Worm (Caenorhabditis elegans) whole organism, L1 larva: ENCODE data around the gene unc-3.

Source experiments
- ama-1 ChIP-seq: fragments of 150-350 bp; optimal IDR thresholded peaks from 2 replicates; lab custom pipeline; 2014
- ceh-88 ChIP-seq: fragments of 200-800 bp; sonication (Bioruptor generic); IDR thresholded peaks from 2 replicates; pipeline ENCODE4 v1.3.6; 2022; ENCODE audit warnings: missing genetic modification characterization, missing compliant biosample characterization
- egl-27 ChIP-seq, 2 experiments: fragments of 150-350 bp in 1 of 2; sonication (generic microtip); optimal IDR thresholded peaks; 3 replicates each; lab custom pipeline; 2017 to 2018; ENCODE audit warnings: missing biosample characterization in 2 of 2, missing genetic modification characterization in 2 of 2, missing genetic modification reagents in 2 of 2
- elt-3 ChIP-seq, 6 experiments: fragments of 150-350 bp in 1 of 6; sonication (generic microtip); optimal IDR thresholded peaks; 2 replicates each; lab custom pipeline; 2017 to 2018; ENCODE audit warnings: missing biosample characterization in 6 of 6, missing genetic modification characterization in 6 of 6, inconsistent platforms in 1 of 6
- fkh-8 ChIP-seq: sonication (generic microtip); optimal IDR thresholded peaks from 2 replicates; lab custom pipeline; 2016; ENCODE audit warnings: mild to moderate bottlenecking, missing genetic modification characterization, missing compliant biosample characterization
- hpl-2 ChIP-seq: fragments of 150-350 bp; optimal IDR thresholded peaks from 2 replicates; lab custom pipeline; 2014; ENCODE audit warnings: missing biosample characterization, missing genetic modification reagents, missing genetic modification characterization
- lsy-2 ChIP-seq, 2 experiments: fragments of 150-350 bp; optimal IDR thresholded peaks; 2 replicates each; lab custom pipeline; 2014; ENCODE audit warnings: missing biosample characterization in 2 of 2, missing genetic modification characterization in 2 of 2
- nhr-12 ChIP-seq: sonication (generic microtip); optimal IDR thresholded peaks from 2 replicates; lab custom pipeline; 2017; ENCODE audit warnings: missing biosample characterization, missing genetic modification characterization
- sup-37 ChIP-seq: fragments of 200-800 bp; sonication (Bioruptor generic); optimal IDR thresholded peaks from 2 replicates; lab custom pipeline; 2018; ENCODE audit warnings: mild to moderate bottlenecking, missing genetic modification characterization, missing compliant biosample characterization
- tbx-2 ChIP-seq: sonication (generic microtip); optimal IDR thresholded peaks from 2 replicates; lab custom pipeline; 2016; ENCODE audit warnings: missing genetic modification characterization, missing compliant biosample characterization

ce11 chrX:14808796-14809195, 35.5 kb downstream of the unc-3 start:
- TF ChIP-seq hpl-2 (GFP tag; lab: Kevin White, UChicago) (no peak), egl-27 (tag; optimal IDR thresholded peaks at IDR 0.05; lab: Kevin White, UChicago) (no peak), elt-3 (tag; optimal IDR thresholded peaks at IDR 0.05; lab: Kevin White, UChicago) (no peak), ama-1 (lab: Kevin White, UChicago) (no peak), lsy-2 (tag; optimal IDR thresholded peaks at IDR 0.05; lab: Kevin White, UChicago) (no peak), nhr-12 (tag; lab: Kevin White, UChicago) (no peak), ceh-88 (no peak), tbx-2 (tag; lab: Kevin White, UChicago) (no peak), fkh-8 (tag; lab: Kevin White, UChicago) (no peak), sup-37 (GFP tag; lab: Kevin White, UChicago) (no peak)
